Worm (Caenorhabditis elegans): Measurements from ENCODE around the gene Y17G9B.4.

DNA sequence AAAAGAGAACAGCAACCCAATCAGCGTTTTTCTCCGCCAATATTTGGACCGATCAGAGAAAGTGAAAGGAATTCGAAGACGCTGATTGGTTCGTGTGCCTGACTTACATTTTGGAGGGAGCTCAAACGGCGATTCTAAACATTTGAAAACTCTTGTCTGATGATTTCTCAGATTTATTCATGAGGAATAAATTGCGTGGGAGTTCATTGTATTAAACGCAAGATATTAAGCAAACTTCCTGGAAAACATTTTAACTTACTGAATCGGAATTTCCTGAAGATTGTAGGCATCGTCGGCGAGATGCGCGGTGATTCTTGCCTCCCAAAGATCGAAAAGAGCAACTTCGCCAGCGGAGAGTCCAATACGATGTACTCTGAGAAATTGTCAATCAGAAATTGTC lies 27.4 kb upstream of the Y17G9B.4 start, which contains the start of gene K08F11.1:
- TF ChIP-seq ama-1 (optimal IDR thresholded peaks at IDR 0.05) (no peak), tbx-37 (GFP tag; conservative IDR thresholded peaks at IDR 0.05) (no peak), aly-1 (tag; optimal IDR thresholded peaks at IDR 0.05) (no peak), flt-1 (GFP tag; IDR thresholded peaks at IDR 0.05) (no peak), tra-4 (tag; optimal IDR thresholded peaks at IDR 0.05) (no peak)

All from whole organism, early embryonic.